Worm (Caenorhabditis elegans): ENCODE data around the gene Y57G11C.33.
"Not testable (repeated sequence)": the region's sequence is repeated elsewhere in the genome, so short reads cannot be mapped to it uniquely, and the experiment has no call there.

DNA sequence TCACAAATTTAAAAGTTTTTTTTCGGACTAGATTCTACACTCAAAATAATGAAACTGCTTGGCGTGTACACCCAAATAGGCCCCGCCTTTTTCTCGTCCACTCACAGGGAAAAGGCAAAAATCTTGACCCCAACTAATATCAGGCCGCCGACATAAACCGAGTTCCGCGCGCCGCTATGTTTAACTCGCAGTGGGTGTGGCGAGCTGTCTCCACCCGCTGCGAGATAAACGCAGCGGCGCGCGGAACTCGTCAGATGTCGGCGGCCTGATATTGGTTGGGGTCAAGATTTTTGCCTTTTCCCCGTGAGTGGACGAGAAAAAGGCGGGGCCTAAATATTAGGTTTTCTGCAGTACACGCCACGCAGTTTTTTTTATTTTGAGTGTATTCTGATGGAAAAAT, 8.8 kb upstream of the Y57G11C.33 start:
- not testable (repeated sequence) for TF ChIP-seq mdl-1 (tag; optimal IDR thresholded peaks at IDR 0.05); nhr-42 (GFP tag; IDR thresholded peaks at IDR 0.05); lin-13 (GFP tag; optimal IDR thresholded peaks at IDR 0.05); aly-2 (tag; optimal IDR thresholded peaks at IDR 0.05)

Data from whole organism, L4 larva.